Fruit fly (Drosophila melanogaster) whole organism, pupa: Measurements from ENCODE around the gene CG14545.

Experiments
- CG12605 ChIP-seq: fragments of 200-800 bp; sonication (Bioruptor generic); IDR thresholded peaks from 2 replicates; pipeline ENCODE4 v1.3.6; 2022; ENCODE audit warnings: missing biosample characterization, missing genetic modification characterization
- CG13204 ChIP-seq: fragments of 200-800 bp; sonication (Bioruptor generic); optimal IDR thresholded peaks from 2 replicates; lab custom pipeline; 2018; ENCODE audit warnings: missing biosample characterization, mild to moderate bottlenecking, missing genetic modification characterization, moderate library complexity
- CG17806 ChIP-seq: fragments of 200-800 bp; sonication (Bioruptor generic); optimal IDR thresholded peaks from 2 replicates; lab custom pipeline; 2018; ENCODE audit warnings: missing biosample characterization, mild to moderate bottlenecking, missing genetic modification characterization, moderate library complexity
- CG32121 ChIP-seq: fragments of 200-800 bp; sonication (Bioruptor generic); IDR thresholded peaks from 2 replicates; pipeline ENCODE4 v1.3.6; 2022; ENCODE audit warnings: missing biosample characterization, missing genetic modification characterization
- CG4496 ChIP-seq: fragments of 200-800 bp; sonication (Bioruptor generic); IDR thresholded peaks from 3 replicates; pipeline ENCODE4 v1.3.6; 2022; ENCODE audit warnings: missing biosample characterization, missing genetic modification characterization
- EcR ChIP-seq: fragments of 200-800 bp; sonication (Bioruptor generic); optimal IDR thresholded peaks from 3 replicates; lab custom pipeline; 2019; ENCODE audit warnings: missing biosample characterization, missing genetic modification characterization, mild to moderate bottlenecking, moderate library complexity, missing genetic modification reagents
- Pif1B ChIP-seq: fragments of 200-800 bp; sonication (Bioruptor generic); optimal IDR thresholded peaks from 3 replicates; lab custom pipeline; 2016; ENCODE audit warnings: missing biosample characterization, missing genetic modification characterization
- fd96Ca ChIP-seq: fragments of 200-800 bp; sonication (Bioruptor generic); IDR thresholded peaks from 3 replicates; pipeline ENCODE4 v1.3.6; 2022; ENCODE audit warnings: missing biosample characterization, missing genetic modification characterization
- gl ChIP-seq: fragments of 200-800 bp; sonication (Bioruptor generic); optimal IDR thresholded peaks from 2 replicates; lab custom pipeline; 2018; ENCODE audit warnings: missing biosample characterization, mild to moderate bottlenecking, missing genetic modification characterization
- rn ChIP-seq: fragments of 200-800 bp; sonication (Bioruptor generic); IDR thresholded peaks from 2 replicates; pipeline ENCODE4 v1.3.6; 2022; ENCODE audit warnings: missing biosample characterization, missing genetic modification characterization

DNA sequence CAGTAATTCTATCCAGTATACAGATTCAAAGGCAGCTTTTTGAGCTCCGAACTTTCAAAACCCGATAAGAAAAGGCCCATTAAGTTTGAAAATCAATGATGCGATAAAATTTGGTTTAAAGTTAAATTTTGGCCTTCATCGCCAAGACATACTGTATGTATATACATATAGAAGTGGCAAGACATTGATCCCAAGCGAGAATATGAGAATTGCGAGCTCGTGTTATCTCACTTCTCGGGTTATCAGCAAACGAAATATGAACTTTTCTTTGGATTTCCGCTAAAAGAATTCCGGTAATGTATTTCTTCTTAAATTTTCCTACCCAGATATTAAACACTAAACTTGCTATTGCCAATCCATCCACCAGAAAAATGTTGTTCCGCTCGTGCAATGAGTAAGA is 26.0 kb upstream of the CG14545 start:
- no peak for TF ChIP-seq CG13204 (GFP tag; lab: Kevin White, UChicago)
- TF ChIP-seq EcR (GFP tag; lab: Kevin White, UChicago): peak; percentile 78
- no peak for TF ChIP-seq rn (GFP tag; lab: Robert Waterston, UW)
- no peak for TF ChIP-seq CG32121
- no peak for TF ChIP-seq Pif1B (GFP tag; lab: Kevin White, UChicago)
- TF ChIP-seq CG17806 (tag; lab: Kevin White, UChicago): no peak
- no peak for TF ChIP-seq CG12605 (GFP tag; lab: Robert Waterston, UW)
- no peak for TF ChIP-seq gl (tag; lab: Kevin White, UChicago)
- no peak for TF ChIP-seq CG4496
- TF ChIP-seq fd96Ca (GFP tag; lab: Robert Waterston, UW): no peak
